Worm (Caenorhabditis elegans) whole organism, early embryonic: ENCODE results near the gene pho-10.
A peak's percentile ranks its signal among the peaks of the same experiment; 100 is the strongest.

Experiments
- F13C5.2 ChIP-seq: sonication (generic microtip); optimal IDR thresholded peaks from 2 replicates; lab custom pipeline; 2017; ENCODE audit warnings: mild to moderate bottlenecking, missing genetic modification characterization, inconsistent platforms, missing compliant biosample characterization
- aly-1 ChIP-seq: sonication (generic microtip); optimal IDR thresholded peaks from 2 replicates; lab custom pipeline; 2016; ENCODE audit warnings: missing genetic modification characterization, missing compliant biosample characterization
- ama-1 ChIP-seq: fragments of 150-350 bp; optimal IDR thresholded peaks from 2 replicates; lab custom pipeline; 2014
- ceh-36 ChIP-seq: sonication (generic microtip); optimal IDR thresholded peaks from 2 replicates; lab custom pipeline; 2016; ENCODE audit warnings: missing genetic modification characterization, inconsistent platforms, missing compliant biosample characterization
- flt-1 ChIP-seq: fragments of 200-800 bp; sonication (Bioruptor generic); IDR thresholded peaks from 2 replicates; pipeline ENCODE4 v1.3.6; 2022; ENCODE audit warnings: missing genetic modification characterization, missing compliant biosample characterization
- hmbx-1 ChIP-seq: sonication (generic microtip); optimal IDR thresholded peaks from 2 replicates; lab custom pipeline; 2016; ENCODE audit warnings: mild to moderate bottlenecking, missing genetic modification characterization, missing compliant biosample characterization
- scrt-1 ChIP-seq: fragments of 200-800 bp; sonication (Bioruptor generic); IDR thresholded peaks from 2 replicates; pipeline ENCODE4 v1.3.6; 2022; ENCODE audit warnings: missing genetic modification characterization, missing compliant biosample characterization
- tbx-11 ChIP-seq: fragments of 200-800 bp; sonication (Bioruptor generic); IDR thresholded peaks from 2 replicates; pipeline ENCODE4 v1.3.6; 2022; ENCODE audit warnings: missing genetic modification characterization, missing compliant biosample characterization
- tra-4 ChIP-seq: sonication (generic microtip); optimal IDR thresholded peaks from 2 replicates; lab custom pipeline; 2017; ENCODE audit warnings: missing genetic modification characterization, missing compliant biosample characterization

- TF ChIP-seq F13C5.2 (tag; lab: Kevin White, UChicago) (peak; percentile 22), hmbx-1 (no peak), ceh-36 (tag; lab: Kevin White, UChicago) (no peak), scrt-1 (GFP tag; lab: Robert Waterston, UW) (no peak), ama-1 (peak; percentile 21), flt-1 (no peak), aly-1 (no peak), tbx-11 (no peak), tra-4 (tag; lab: Kevin White, UChicago) (no peak)
These were observed 10.6 kb upstream of the pho-10 start for ce11 chrII:9931012-9931411.
